Fruit fly (Drosophila melanogaster): ENCODE results near the gene CG6040.

Gene CG6040

dm6 chr3R:19090983-19091748 is 5.6 kb upstream of the CG6040 start:
- no peak for TF ChIP-seq Pif1B (GFP tag; optimal IDR thresholded peaks at IDR 0.05)
- peak; percentile 11 for TF ChIP-seq EcR (GFP tag; optimal IDR thresholded peaks at IDR 0.05)
- TF ChIP-seq CG17806 (tag; optimal IDR thresholded peaks at IDR 0.05) = no peak
- no peak for TF ChIP-seq Snoo (tag; optimal IDR thresholded peaks at IDR 0.05)
- no peak for TF ChIP-seq CG32121 (GFP tag; IDR thresholded peaks at IDR 0.05)
- no peak for TF ChIP-seq CG8159 (tag; optimal IDR thresholded peaks at IDR 0.05)
- TF ChIP-seq fd96Ca (GFP tag; IDR thresholded peaks at IDR 0.05) = no peak

dm6 chr3R:19091749-19092264 is 5.0 kb upstream of the CG6040 start:
- TF ChIP-seq CG4496 (GFP tag; IDR thresholded peaks at IDR 0.05) (no peak), D1 (tag; optimal IDR thresholded peaks at IDR 0.05) (no peak), CG10348 (GFP tag; IDR thresholded peaks at IDR 0.05) (no peak)

dm6 chr3R:19092367-19093126 is 4.2 kb upstream of the CG6040 start:
- TF ChIP-seq Pif1B (GFP tag; optimal IDR thresholded peaks at IDR 0.05) (no peak), CG4496 (GFP tag; IDR thresholded peaks at IDR 0.05) (no peak), Pif1A (GFP tag; optimal IDR thresholded peaks at IDR 0.05) (no peak), CG32121 (GFP tag; IDR thresholded peaks at IDR 0.05) (no peak), CG8301 (tag; optimal IDR thresholded peaks at IDR 0.05) (no peak), CG15710 (tag; optimal IDR thresholded peaks at IDR 0.05) (no peak), gl (tag; optimal IDR thresholded peaks at IDR 0.05) (no peak), CG14655 (GFP tag; optimal IDR thresholded peaks at IDR 0.05) (no peak), CG17806 (tag; optimal IDR thresholded peaks at IDR 0.05) (no peak), CG9948 (tag; optimal IDR thresholded peaks at IDR 0.05) (no peak), CG34367 (tag; optimal IDR thresholded peaks at IDR 0.05) (no peak), D1 (tag; optimal IDR thresholded peaks at IDR 0.05) (no peak), CG8159 (tag; optimal IDR thresholded peaks at IDR 0.05) (no peak), CG10348 (GFP tag; IDR thresholded peaks at IDR 0.05) (no peak)

dm6 chr3R:19093127-19093812 is 3.5 kb upstream of the CG6040 start:
- TF ChIP-seq Pif1A (GFP tag; optimal IDR thresholded peaks at IDR 0.05) (peak; percentile 27), CG12605 (GFP tag; IDR thresholded peaks at IDR 0.05) (no peak), CG8159 (tag; optimal IDR thresholded peaks at IDR 0.05) (peak; percentile 17), fd96Ca (GFP tag; IDR thresholded peaks at IDR 0.05) (no peak), Pif1B (GFP tag; optimal IDR thresholded peaks at IDR 0.05) (peak; percentile 1), CG14655 (GFP tag; optimal IDR thresholded peaks at IDR 0.05) (peak; percentile 45), CG17806 (tag; optimal IDR thresholded peaks at IDR 0.05) (no peak), CG10348 (GFP tag; IDR thresholded peaks at IDR 0.05) (no peak), CG9948 (tag; optimal IDR thresholded peaks at IDR 0.05) (no peak), CG4496 (GFP tag; IDR thresholded peaks at IDR 0.05) (peak; percentile 35; the same call in 1 of the 3 replicates), D1 (tag; optimal IDR thresholded peaks at IDR 0.05) (no peak), Snoo (tag; optimal IDR thresholded peaks at IDR 0.05) (no peak), Ets98B (GFP tag; IDR thresholded peaks at IDR 0.05) (no peak), CG32121 (GFP tag; IDR thresholded peaks at IDR 0.05) (no peak), rn (GFP tag; IDR thresholded peaks at IDR 0.05) (no peak), CG8301 (tag; optimal IDR thresholded peaks at IDR 0.05) (peak; percentile 24), EcR (GFP tag; optimal IDR thresholded peaks at IDR 0.05) (no peak), CG15710 (tag; optimal IDR thresholded peaks at IDR 0.05) (no peak), CG13204 (GFP tag; optimal IDR thresholded peaks at IDR 0.05) (no peak), gl (tag; optimal IDR thresholded peaks at IDR 0.05) (no peak), CG34367 (tag; optimal IDR thresholded peaks at IDR 0.05) (no peak)

- TF ChIP-seq D1 (tag; optimal IDR thresholded peaks at IDR 0.05) (no peak), fd96Ca (GFP tag; IDR thresholded peaks at IDR 0.05) (no peak), CG4496 (GFP tag; IDR thresholded peaks at IDR 0.05) (peak; percentile 58), Snoo (tag; optimal IDR thresholded peaks at IDR 0.05) (peak; percentile 18), CG17806 (tag; optimal IDR thresholded peaks at IDR 0.05) (no peak), CG9948 (tag; optimal IDR thresholded peaks at IDR 0.05) (no peak), EcR (GFP tag; optimal IDR thresholded peaks at IDR 0.05) (no peak)
Measured at dm6 chr3R:19094039-19094438, 2.7 kb upstream of the CG6040 start, which contains the start of gene cdi. TSS of gene cdi (minus strand) at chr3R:19094270.
